Fruit fly (Drosophila melanogaster) whole organism, embryonic: Measurements from ENCODE around the gene CG15412.

Experiments
- Aef1 ChIP-seq: fragments of 200-800 bp; sonication (Bioruptor generic); IDR thresholded peaks from 3 replicates; pipeline ENCODE4 v1.3.6; 2022; ENCODE audit warnings: missing biosample characterization, missing genetic modification characterization
- Asciz ChIP-seq: fragments of 200-800 bp; sonication (Bioruptor generic); optimal IDR thresholded peaks from 2 replicates; lab custom pipeline; 2017; ENCODE audit warnings: missing biosample characterization, mild to moderate bottlenecking, missing genetic modification characterization, missing genetic modification reagents
- Atf6 ChIP-seq: fragments of 200-800 bp; sonication (Bioruptor generic); IDR thresholded peaks from 2 replicates; pipeline ENCODE4 v1.3.6; 2022; ENCODE audit warnings: missing biosample characterization, missing genetic modification characterization
- BEAF-32 ChIP-seq: fragments of 200-800 bp; sonication (Bioruptor generic); optimal IDR thresholded peaks from 3 replicates; lab custom pipeline; 2017; ENCODE audit warnings: missing biosample characterization, missing genetic modification characterization, mild to moderate bottlenecking, moderate library complexity, missing genetic modification reagents
- Bgb ChIP-seq: fragments of 200-800 bp; sonication (Bioruptor generic); IDR thresholded peaks from 2 replicates; pipeline ENCODE4 v1.3.6; 2022; ENCODE audit warnings: missing biosample characterization, missing genetic modification characterization; ENCODE audit not compliant: partially characterized antibody
- Bteb2 ChIP-seq: fragments of 200-800 bp; sonication (Bioruptor generic); optimal IDR thresholded peaks from 2 replicates; lab custom pipeline; 2016; ENCODE audit warnings: missing biosample characterization, missing genetic modification characterization
- CG10959 ChIP-seq: fragments of 200-800 bp; sonication (Bioruptor generic); IDR thresholded peaks from 2 replicates; pipeline ENCODE4 v1.3.6; 2022; ENCODE audit warnings: missing biosample characterization, missing genetic modification characterization
- CG11456 ChIP-seq: fragments of 200-800 bp; sonication (Bioruptor generic); IDR thresholded peaks from 3 replicates; pipeline ENCODE4 v1.3.6; 2022; ENCODE audit warnings: missing biosample characterization, missing genetic modification characterization
- CG11723 ChIP-seq: fragments of 200-800 bp; sonication (Bioruptor generic); optimal IDR thresholded peaks from 2 replicates; lab custom pipeline; 2017; ENCODE audit warnings: missing biosample characterization, mild to moderate bottlenecking, missing genetic modification characterization
- CG15269 ChIP-seq: fragments of 200-800 bp; sonication (Bioruptor generic); optimal IDR thresholded peaks from 2 replicates; lab custom pipeline; 2018; ENCODE audit warnings: missing biosample characterization, mild to moderate bottlenecking, missing genetic modification characterization, moderate library complexity
- CG1603 ChIP-seq: fragments of 200-800 bp; sonication (Bioruptor generic); optimal IDR thresholded peaks from 2 replicates; lab custom pipeline; 2019; ENCODE audit warnings: missing biosample characterization, mild to moderate bottlenecking, missing genetic modification characterization, moderate library complexity
- CG16863 ChIP-seq: fragments of 200-800 bp; sonication (Bioruptor generic); optimal IDR thresholded peaks from 3 replicates; lab custom pipeline; 2016; ENCODE audit warnings: missing biosample characterization, missing genetic modification characterization
- CG17385 ChIP-seq: fragments of 200-800 bp; sonication (Bioruptor generic); optimal IDR thresholded peaks from 3 replicates; lab custom pipeline; 2018; ENCODE audit warnings: missing biosample characterization, mild to moderate bottlenecking, missing genetic modification characterization
- CG3726 ChIP-seq: fragments of 200-800 bp; sonication (Bioruptor generic); IDR thresholded peaks from 3 replicates; pipeline ENCODE4, ENCODE4 v1.3.6; 2022; ENCODE audit warnings: missing biosample characterization, missing genetic modification characterization
- CG43689 ChIP-seq: fragments of 200-800 bp; sonication (Bioruptor generic); IDR thresholded peaks from 2 replicates; pipeline ENCODE4 v1.3.6; 2022; ENCODE audit warnings: missing biosample characterization, missing genetic modification characterization
- CG4617 ChIP-seq: fragments of 200-800 bp; sonication (Bioruptor generic); optimal IDR thresholded peaks from 3 replicates; lab custom pipeline; 2016; ENCODE audit warnings: missing biosample characterization, missing genetic modification characterization, borderline replicate concordance
- CG6689 ChIP-seq: fragments of 200-800 bp; sonication (Bioruptor generic); IDR thresholded peaks from 2 replicates; pipeline ENCODE4 v1.3.6; 2022; ENCODE audit warnings: missing biosample characterization, missing genetic modification characterization
- CG7372 ChIP-seq: fragments of 200-800 bp; sonication (Bioruptor generic); IDR thresholded peaks from 2 replicates; pipeline ENCODE4 v1.3.6; 2022; ENCODE audit warnings: missing biosample characterization, missing genetic modification characterization
- CG7928 ChIP-seq: fragments of 200-800 bp; sonication (Bioruptor generic); optimal IDR thresholded peaks from 2 replicates; lab custom pipeline; 2017; ENCODE audit warnings: missing biosample characterization, mild to moderate bottlenecking, missing genetic modification characterization
- CG8388 ChIP-seq: fragments of 200-800 bp; sonication (Bioruptor generic); optimal IDR thresholded peaks from 2 replicates; lab custom pipeline; 2019; ENCODE audit warnings: missing biosample characterization, mild to moderate bottlenecking, missing genetic modification characterization, moderate library complexity
- CG9932 ChIP-seq: fragments of 200-800 bp; sonication (Bioruptor generic); IDR thresholded peaks from 2 replicates; pipeline ENCODE4 v1.3.6; 2022; ENCODE audit warnings: missing biosample characterization, missing genetic modification characterization
- Chrac-16 ChIP-seq: fragments of 200-800 bp; sonication (Bioruptor generic); optimal IDR thresholded peaks from 3 replicates; lab custom pipeline; 2016; ENCODE audit warnings: missing biosample characterization, missing genetic modification characterization
- Dfd ChIP-seq, 2 experiments: fragments of >200 bp; optimal IDR thresholded peaks; 2 replicates each; lab custom pipeline; 2017; ENCODE audit warnings: missing biosample characterization in 2 of 2, missing genetic modification characterization in 2 of 2
- Lim3 ChIP-seq: fragments of 200-800 bp; sonication (Bioruptor generic); IDR thresholded peaks from 2 replicates; pipeline ENCODE4 v1.3.6; 2022; ENCODE audit warnings: missing biosample characterization, missing genetic modification characterization
- MTF-1 ChIP-seq: fragments of 200-800 bp; sonication (Bioruptor generic); optimal IDR thresholded peaks from 2 replicates; lab custom pipeline; 2018; ENCODE audit warnings: missing biosample characterization, mild to moderate bottlenecking, missing genetic modification characterization, borderline replicate concordance
- Oaz ChIP-seq: fragments of 200-800 bp; sonication (Bioruptor generic); IDR thresholded peaks from 2 replicates; pipeline ENCODE4 v1.3.6; 2022; ENCODE audit warnings: missing biosample characterization, missing genetic modification characterization
- Rx ChIP-seq: fragments of 200-800 bp; sonication (Bioruptor generic); IDR thresholded peaks from 2 replicates; pipeline ENCODE4 v1.3.6; 2022; ENCODE audit warnings: missing biosample characterization, missing genetic modification characterization
- Sox102F ChIP-seq: fragments of 200-800 bp; sonication (Bioruptor generic); optimal IDR thresholded peaks from 2 replicates; lab custom pipeline; 2018; ENCODE audit warnings: missing biosample characterization, mild to moderate bottlenecking, missing genetic modification characterization, moderate library complexity
- chif ChIP-seq, 2 experiments: fragments of 200-800 bp; sonication (Bioruptor generic); optimal IDR thresholded peaks; 3 replicates each; lab custom pipeline; 2016; ENCODE audit warnings: missing biosample characterization in 2 of 2, missing genetic modification characterization in 2 of 2
- crol ChIP-seq: fragments of 200-800 bp; sonication (Bioruptor generic); IDR thresholded peaks from 2 replicates; pipeline ENCODE4 v1.3.6; 2022; ENCODE audit warnings: missing biosample characterization, missing genetic modification characterization
- disco-r ChIP-seq: fragments of 200-800 bp; sonication (Bioruptor generic); optimal IDR thresholded peaks from 2 replicates; lab custom pipeline; 2016; ENCODE audit warnings: missing biosample characterization, missing genetic modification characterization
- dm ChIP-seq: fragments of 200-800 bp; sonication (Bioruptor generic); optimal IDR thresholded peaks from 3 replicates; lab custom pipeline; 2016; ENCODE audit warnings: missing biosample characterization, missing genetic modification characterization
- dmrt99B ChIP-seq: fragments of 200-800 bp; sonication (Bioruptor generic); optimal IDR thresholded peaks from 2 replicates; lab custom pipeline; 2018; ENCODE audit warnings: missing biosample characterization, mild to moderate bottlenecking, missing genetic modification characterization, moderate library complexity
- ems ChIP-seq: fragments of 200-800 bp; sonication (Bioruptor generic); optimal IDR thresholded peaks from 3 replicates; lab custom pipeline; 2016; ENCODE audit warnings: missing biosample characterization, missing genetic modification characterization
- en ChIP-seq: fragments of 200-800 bp; sonication (Bioruptor generic); optimal IDR thresholded peaks from 2 replicates; lab custom pipeline; 2016; ENCODE audit warnings: missing biosample characterization, missing genetic modification characterization
- fru ChIP-seq: fragments of >200 bp; optimal IDR thresholded peaks from 2 replicates; lab custom pipeline; 2017
- ftz-f1 ChIP-seq: fragments of 200-800 bp; sonication (Bioruptor generic); optimal IDR thresholded peaks from 2 replicates; lab custom pipeline; 2016; ENCODE audit warnings: missing biosample characterization, missing genetic modification characterization
- grn ChIP-seq: fragments of 200-800 bp; sonication (Bioruptor generic); optimal IDR thresholded peaks from 3 replicates; lab custom pipeline; 2017; ENCODE audit warnings: missing biosample characterization, missing genetic modification characterization
- gt ChIP-seq: fragments of 200-800 bp; sonication (Bioruptor generic); IDR thresholded peaks from 2 replicates; pipeline ENCODE4 v1.3.6; 2022; ENCODE audit warnings: missing biosample characterization, missing genetic modification characterization
- kni ChIP-seq: fragments of 200-800 bp; sonication (Bioruptor generic); optimal IDR thresholded peaks from 3 replicates; lab custom pipeline; 2017; ENCODE audit warnings: mild to moderate bottlenecking, missing biosample characterization, missing genetic modification reagents, missing genetic modification characterization
- maf-S ChIP-seq: fragments of 200-800 bp; sonication (Bioruptor generic); optimal IDR thresholded peaks from 2 replicates; lab custom pipeline; 2016; ENCODE audit warnings: missing biosample characterization, missing genetic modification characterization
- nerfin-2 ChIP-seq: fragments of 200-800 bp; sonication (Bioruptor generic); IDR thresholded peaks from 2 replicates; pipeline ENCODE4 v1.3.6; 2022; ENCODE audit warnings: missing biosample characterization, missing genetic modification characterization; ENCODE audit not compliant: partially characterized antibody
- run ChIP-seq: fragments of 200-800 bp; sonication (Bioruptor generic); optimal IDR thresholded peaks from 3 replicates; lab custom pipeline; 2018; ENCODE audit warnings: missing biosample characterization, mild to moderate bottlenecking, missing genetic modification characterization
- salm ChIP-seq: fragments of 200-800 bp; sonication (Bioruptor generic); optimal IDR thresholded peaks from 2 replicates; lab custom pipeline; 2018; ENCODE audit warnings: missing biosample characterization, mild to moderate bottlenecking, missing genetic modification characterization
- sc ChIP-seq, 3 experiments: fragments of >200 bp in 2 of 3; fragments of 200-800 bp in 1 of 3; sonication (Bioruptor generic) in 1 of 3; optimal IDR thresholded peaks; 2 replicates in 2 of 3; 3 replicates in 1 of 3; lab custom pipeline; 2017; ENCODE audit warnings: mild to moderate bottlenecking in 1 of 3, missing biosample characterization in 1 of 3, missing genetic modification characterization in 1 of 3, missing genetic modification reagents in 1 of 3
- ssp ChIP-seq: fragments of 200-800 bp; sonication (Bioruptor generic); IDR thresholded peaks from 2 replicates; pipeline ENCODE4 v1.3.6; 2022; ENCODE audit warnings: missing biosample characterization, missing genetic modification characterization
- tap ChIP-seq: fragments of 200-800 bp; optimal IDR thresholded peaks from 3 replicates; lab custom pipeline; 2019; ENCODE audit warnings: missing biosample characterization, mild to moderate bottlenecking, missing genetic modification characterization, moderate library complexity
- tin ChIP-seq: fragments of 200-800 bp; sonication (Bioruptor generic); optimal IDR thresholded peaks from 3 replicates; lab custom pipeline; 2016; ENCODE audit warnings: missing biosample characterization, missing genetic modification characterization
- tll ChIP-seq, 2 experiments: fragments of 200-800 bp in 1 of 2; fragments of >200 bp in 1 of 2; sonication (Bioruptor generic) in 1 of 2; optimal IDR thresholded peaks; 2 replicates each; lab custom pipeline; 2017 to 2019; ENCODE audit warnings: missing biosample characterization in 2 of 2, missing genetic modification characterization in 2 of 2, mild to moderate bottlenecking in 1 of 2, moderate library complexity in 1 of 2

The CG15412 gene

DNA sequence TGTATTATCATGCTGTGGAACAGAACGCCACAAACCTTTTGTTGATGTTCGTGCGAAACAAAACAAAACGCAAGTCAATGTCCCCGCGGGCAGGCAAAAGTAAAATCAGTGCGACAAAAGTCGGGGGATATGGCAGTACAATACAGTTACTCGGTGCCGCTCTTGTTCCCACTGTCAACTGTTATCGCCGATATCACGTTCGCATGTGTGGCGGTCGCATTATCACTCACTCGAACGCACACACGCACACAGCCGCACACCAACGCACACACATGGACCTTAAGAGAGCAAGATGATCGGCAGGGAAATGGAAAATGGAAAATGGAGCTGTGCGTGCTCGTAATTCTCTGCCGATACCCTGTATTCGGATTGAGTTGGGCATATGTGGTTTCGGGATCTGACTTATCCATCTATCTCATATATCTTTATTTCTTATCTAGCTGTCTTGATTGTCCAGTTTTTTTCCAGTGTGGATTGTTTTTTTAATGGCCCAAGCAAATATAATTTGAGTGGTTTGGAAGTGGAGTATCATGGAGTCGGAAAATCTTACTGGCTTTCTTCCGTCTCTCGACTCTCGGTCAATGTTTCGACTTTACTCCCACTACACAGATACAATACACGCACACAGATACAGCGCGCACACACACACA, 36.8 kb downstream of the CG15412 start:
- TF ChIP-seq grn (no peak), en (GFP tag; lab: Kevin White, UChicago) (peak; percentile 71), CG9932 (GFP tag; lab: Robert Waterston, UW) (no peak), kni (GFP tag; lab: Kevin White, UChicago) (peak; percentile 50), gt (GFP tag; lab: Robert Waterston, UW) (peak; percentile 67), Atf6 (GFP tag; lab: Robert Waterston, UW) (no peak), Rx (GFP tag; lab: Robert Waterston, UW) (peak; percentile 79), Chrac-16 (GFP tag; lab: Kevin White, UChicago) (peak; percentile 86), crol (no peak), tin (GFP tag; lab: Kevin White, UChicago) (peak; percentile 85), Dfd (GFP tag; optimal IDR thresholded peaks at IDR 0.05; lab: Kevin White, UChicago) (no peak), Bgb (GFP tag; lab: Robert Waterston, UW) (no peak), salm (tag; lab: Kevin White, UChicago) (no peak), Lim3 (GFP tag; lab: Robert Waterston, UW) (no peak), ems (GFP tag; lab: Kevin White, UChicago) (peak; percentile 81), CG11723 (GFP tag; lab: Kevin White, UChicago) (peak; percentile 45), CG16863 (GFP tag; lab: Kevin White, UChicago) (peak; percentile 87), CG17385 (peak; percentile 66), dm (peak; percentile 66), Aef1 (GFP tag; lab: Robert Waterston, UW) (peak; percentile 55; the same call in 2 of the 3 replicates), CG10959 (GFP tag; lab: Robert Waterston, UW) (peak; percentile 76), CG11456 (GFP tag; lab: Robert Waterston, UW) (peak; percentile 43; the same call in 1 of the 3 replicates), disco-r (GFP tag; lab: Kevin White, UChicago) (peak; percentile 65), CG1603 (tag; lab: Kevin White, UChicago) (peak; percentile 93), Sox102F (GFP tag; lab: Kevin White, UChicago) (peak; percentile 93), ftz-f1 (no peak), MTF-1 (GFP tag; lab: Kevin White, UChicago) (peak; percentile 23), dmrt99B (tag; lab: Kevin White, UChicago) (peak; percentile 81), sc (optimal IDR thresholded peaks at IDR 0.05; lab: Kevin White, UChicago) (no peak), sc (GFP tag; optimal IDR thresholded peaks at IDR 0.05; lab: Kevin White, UChicago) (peak; percentile 90), Oaz (GFP tag; lab: Robert Waterston, UW) (no peak), run (tag; lab: Kevin White, UChicago) (peak; percentile 40), Asciz (peak; percentile 77), CG6689 (GFP tag; lab: Robert Waterston, UW) (peak; percentile 85), CG15269 (no peak), ssp (GFP tag; lab: Robert Waterston, UW) (peak; percentile 73), fru (lab: Kevin White, UChicago) (no peak), tap (tag; lab: Kevin White, UChicago) (peak; percentile 71), CG4617 (peak; percentile 48), maf-S (GFP tag; lab: Kevin White, UChicago) (peak; percentile 52), CG8388 (GFP tag; lab: Kevin White, UChicago) (peak; percentile 88), CG7372 (GFP tag; lab: Robert Waterston, UW) (0 out of 2 replicates have a peak, but pooled peaks have one; percentile 14), nerfin-2 (no peak), CG7928 (GFP tag; lab: Kevin White, UChicago) (no peak), CG3726 (GFP tag; lab: Robert Waterston, UW) (peak; percentile 81; the same call in 2 of the 3 replicates), chif (GFP tag; optimal IDR thresholded peaks at IDR 0.05; lab: Kevin White, UChicago) (peak; percentile 90 to 93), CG43689 (no peak), BEAF-32 (GFP tag; lab: Kevin White, UChicago) (no peak), Bteb2 (GFP tag; lab: Kevin White, UChicago) (peak; percentile 15), tll (GFP tag; optimal IDR thresholded peaks at IDR 0.05; lab: Kevin White, UChicago) (no peak)
